Fruit fly (Drosophila melanogaster): ENCODE measurements around the gene CG33986.

DNA sequence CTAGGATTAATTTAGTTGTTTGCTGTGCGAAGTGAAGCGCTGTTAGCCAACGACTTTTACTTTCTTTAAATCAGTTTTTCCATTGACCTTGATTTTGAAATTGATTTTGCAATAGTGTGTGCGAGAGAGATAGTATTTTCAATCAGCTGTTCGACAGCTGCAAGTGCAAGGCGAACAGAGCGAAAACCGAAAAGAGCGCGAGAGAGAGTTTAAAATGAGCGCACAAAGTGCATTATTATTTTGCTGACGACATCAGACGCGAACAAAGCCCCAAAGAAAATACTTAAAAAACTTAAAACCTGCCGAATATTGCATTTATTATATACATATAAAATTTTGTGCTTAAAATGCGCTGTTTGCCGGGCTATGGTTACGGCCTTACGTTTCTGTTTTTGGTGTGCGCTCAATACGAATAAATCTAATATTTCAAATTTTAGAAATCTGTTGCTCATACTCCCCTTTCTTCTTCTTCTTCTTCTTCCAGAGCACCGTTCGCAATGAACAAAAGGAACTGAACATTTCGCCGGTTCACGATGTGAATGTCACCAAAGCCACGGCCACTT lies 13.3 kb downstream of the CG33986 start:
- TF ChIP-seq Myc (optimal IDR thresholded peaks at IDR 0.05) = no peak
- TF ChIP-seq psq (optimal IDR thresholded peaks at IDR 0.05) = no peak
- TF ChIP-seq ttk (optimal IDR thresholded peaks at IDR 0.05) = no peak
- no peak for TF ChIP-seq h (optimal IDR thresholded peaks at IDR 0.05)
